Worm (Caenorhabditis elegans) whole organism, young adult: ENCODE measurements around the gene Y39F10A.1.

Source experiments
- F23B12.7 ChIP-seq: sonication (generic microtip); optimal IDR thresholded peaks from 2 replicates; lab custom pipeline; 2017; ENCODE audit warnings: missing genetic modification characterization, mild to moderate bottlenecking, missing compliant biosample characterization, antibody characterized with exemption, moderate library complexity; ENCODE audit not compliant: insufficient read depth
- hrde-1 ChIP-seq: sonication (generic microtip); optimal IDR thresholded peaks from 2 replicates; lab custom pipeline; 2016; ENCODE audit warnings: missing genetic modification characterization, mild to moderate bottlenecking, missing compliant biosample characterization, moderate library complexity, missing genotype, missing genetic modification reagents, borderline replicate concordance
- let-607 ChIP-seq, 2 experiments: fragments of 200-800 bp in 1 of 2; sonication (Bioruptor generic) in 1 of 2; sonication (generic microtip) in 1 of 2; optimal IDR thresholded peaks; 2 replicates each; lab custom pipeline; 2016 to 2018; ENCODE audit warnings: mild to moderate bottlenecking in 2 of 2, missing compliant biosample characterization in 2 of 2, missing genetic modification characterization in 2 of 2, moderate library complexity in 2 of 2, missing genotype in 1 of 2
- nhr-90 ChIP-seq: sonication (generic microtip); optimal IDR thresholded peaks from 2 replicates; lab custom pipeline; 2016; ENCODE audit warnings: missing genotype, mild to moderate bottlenecking, missing genetic modification characterization, missing compliant biosample characterization
- rec-8 ChIP-seq, 2 experiments: sonication (generic microtip); optimal IDR thresholded peaks; 2 replicates each; lab custom pipeline; 2016; ENCODE audit warnings: mild to moderate bottlenecking in 2 of 2, missing genetic modification characterization in 2 of 2, missing genetic modification reagents in 2 of 2, missing genotype in 2 of 2, missing biosample characterization in 1 of 2, missing compliant biosample characterization in 1 of 2, moderate library complexity in 1 of 2

ce11 chrII:786938-787337 lies 11.8 kb downstream of the Y39F10A.1 start, which contains the start of gene F46F5.16:
- TF ChIP-seq let-607 (tag; optimal IDR thresholded peaks at IDR 0.05; lab: Kevin White, UChicago), result no peak
- no peak for TF ChIP-seq hrde-1 (tag; lab: Kevin White, UChicago)
- no peak for TF ChIP-seq rec-8 (tag; optimal IDR thresholded peaks at IDR 0.05; lab: Kevin White, UChicago)
- TF ChIP-seq F23B12.7 (tag; lab: Kevin White, UChicago), result no peak
- TF ChIP-seq nhr-90 (tag; lab: Kevin White, UChicago), result no peak
